Worm (Caenorhabditis elegans): ENCODE measurements around the gene gar-2.

Gene gar-2

DNA sequence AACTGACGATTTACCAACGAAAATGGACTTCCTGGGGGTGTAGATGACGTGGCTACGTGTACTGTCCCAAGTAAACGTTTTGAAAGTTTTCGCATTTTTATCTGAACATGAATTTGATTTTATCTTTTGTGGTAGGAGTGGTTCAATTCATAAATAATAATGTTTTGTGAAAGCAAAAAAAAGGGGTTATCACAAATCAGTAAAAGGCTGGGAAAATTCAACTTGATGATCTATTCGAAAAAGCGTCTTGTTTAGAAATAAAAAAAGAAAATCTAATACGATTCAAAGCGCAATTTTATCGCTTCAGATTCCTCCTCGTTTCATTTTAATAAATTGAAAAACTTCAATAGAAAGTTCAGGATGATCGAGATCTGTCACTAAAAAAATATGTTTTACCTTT is 15.0 kb downstream of the gar-2 start, which contains the start of gene C56G2.5:
Gene C56G2.5, minus strand, starts transcription at position 101 of the 400 bp plus-strand sequence.
- TF ChIP-seq hmg-20 (GFP tag; IDR thresholded peaks at IDR 0.05) = no peak
- TF ChIP-seq bed-2 (GFP tag; IDR thresholded peaks at IDR 0.05) = no peak
- TF ChIP-seq sptf-2 (GFP tag; optimal IDR thresholded peaks at IDR 0.05) = no peak
- TF ChIP-seq lin-26 (GFP tag; IDR thresholded peaks at IDR 0.05) = no peak
- TF ChIP-seq nfya-2 (GFP tag; IDR thresholded peaks at IDR 0.05) = no peak
- TF ChIP-seq nhr-120 (GFP tag; IDR thresholded peaks at IDR 0.05) = no peak
- no peak for TF ChIP-seq ama-1 (optimal IDR thresholded peaks at IDR 0.05)
- TF ChIP-seq ama-1 (GFP tag; optimal IDR thresholded peaks at IDR 0.05) = no peak
- no peak for TF ChIP-seq aptf-3 (GFP tag; IDR thresholded peaks at IDR 0.05)
- no peak for TF ChIP-seq tbp1 (GFP tag; optimal IDR thresholded peaks at IDR 0.05)
- no peak for TF ChIP-seq ztf-28 (GFP tag; IDR thresholded peaks at IDR 0.05)
- TF ChIP-seq F10E7.11 (tag; optimal IDR thresholded peaks at IDR 0.05) = no peak
- TF ChIP-seq nhr-27 (tag; optimal IDR thresholded peaks at IDR 0.05) = no peak
- TF ChIP-seq pha-4 (tag; optimal IDR thresholded peaks at IDR 0.05) = no peak

DNA sequence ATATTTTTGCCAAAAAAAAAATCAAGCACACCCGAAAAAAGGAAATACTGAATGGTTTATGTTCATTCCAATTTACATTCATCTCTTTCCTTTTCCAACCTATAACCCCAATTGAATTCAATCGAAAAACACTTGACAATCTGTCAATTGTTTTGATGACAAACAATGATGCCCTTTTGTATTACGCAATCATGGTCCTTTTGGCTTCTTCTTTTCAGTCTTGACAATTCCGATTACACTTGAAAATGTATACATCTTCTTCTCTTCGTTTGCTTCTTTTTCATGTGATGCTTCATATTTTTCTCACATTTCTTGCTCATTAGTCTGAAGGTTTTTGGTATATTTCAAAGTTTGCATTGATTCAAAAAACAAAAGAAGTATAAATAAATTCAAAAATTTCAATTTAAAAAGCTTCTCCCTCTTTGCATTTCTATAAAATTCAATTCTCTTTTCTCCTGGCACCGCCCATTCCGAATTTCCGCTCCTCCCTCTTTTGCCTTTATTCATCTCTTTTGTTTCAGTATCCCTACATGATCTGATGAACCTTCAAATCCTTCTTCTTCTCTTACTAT is 22.1 kb downstream of the gar-2 start, which contains the start of gene C56G2.4:
Gene C56G2.4, plus strand, starts transcription at position 522 of the 572 bp plus-strand sequence.
- TF ChIP-seq lin-54 (GFP tag; optimal IDR thresholded peaks at IDR 0.05) (no peak), attf-3 (GFP tag; conservative IDR thresholded peaks at IDR 0.05) (no peak), ztf-26 (tag; optimal IDR thresholded peaks at IDR 0.05) (no peak), Y53F4B.3 (GFP tag; IDR thresholded peaks at IDR 0.05) (no peak)

- TF ChIP-seq Y53G8AR.9 (GFP tag; conservative IDR thresholded peaks at IDR 0.05) (no peak), ztf-22 (GFP tag; optimal IDR thresholded peaks at IDR 0.05) (no peak), die-1 (tag; optimal IDR thresholded peaks at IDR 0.05) (no peak), attf-5 (GFP tag; optimal IDR thresholded peaks at IDR 0.05) (no peak), zim-3 (tag; optimal IDR thresholded peaks at IDR 0.05) (no peak), chd-7 (tag; optimal IDR thresholded peaks at IDR 0.05) (no peak), madf-6 (GFP tag; IDR thresholded peaks at IDR 0.05) (no peak), tbx-9 (tag; optimal IDR thresholded peaks at IDR 0.05; ENCODE audit: borderline replicate concordance) (no peak), him-1 (tag; optimal IDR thresholded peaks at IDR 0.05) (no peak), snpc-1.1 (tag; optimal IDR thresholded peaks at IDR 0.05; ENCODE audit: insufficient read depth) (no peak), ekl-4 (GFP tag; IDR thresholded peaks at IDR 0.05) (no peak), ztf-26 (tag; optimal IDR thresholded peaks at IDR 0.05) (no peak), madf-3 (GFP tag; IDR thresholded peaks at IDR 0.05) (no peak), Y79H2A.3 (GFP tag; conservative IDR thresholded peaks at IDR 0.05) (no peak)
Observed at ce11 chrIII:6334364-6334763, 25.2 kb downstream of the gar-2 start.

DNA sequence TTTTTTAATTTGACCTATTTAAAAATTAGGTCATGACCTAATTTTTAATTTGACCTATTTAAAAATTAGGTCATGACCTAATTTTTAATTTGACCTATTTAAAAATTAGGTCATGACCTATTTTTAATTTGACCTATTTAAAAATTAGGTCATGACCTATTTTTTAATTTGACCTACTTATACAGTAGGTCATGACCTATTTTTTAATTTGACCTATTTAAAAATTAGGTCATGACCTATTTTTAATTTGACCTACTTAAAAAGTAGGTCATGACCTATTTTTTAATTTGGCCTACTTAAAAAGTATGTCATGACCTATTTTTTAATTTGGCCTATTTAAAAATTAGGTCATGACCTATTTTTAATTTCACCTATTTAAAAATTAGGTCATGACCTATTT is 28.6 kb downstream of the gar-2 start:
- peak; percentile 41; the same call in 1 of the 2 replicates for TF ChIP-seq madf-8 (GFP tag; conservative IDR thresholded peaks at IDR 0.05)
- TF ChIP-seq madf-6 (GFP tag; IDR thresholded peaks at IDR 0.05) = peak; percentile 69

DNA sequence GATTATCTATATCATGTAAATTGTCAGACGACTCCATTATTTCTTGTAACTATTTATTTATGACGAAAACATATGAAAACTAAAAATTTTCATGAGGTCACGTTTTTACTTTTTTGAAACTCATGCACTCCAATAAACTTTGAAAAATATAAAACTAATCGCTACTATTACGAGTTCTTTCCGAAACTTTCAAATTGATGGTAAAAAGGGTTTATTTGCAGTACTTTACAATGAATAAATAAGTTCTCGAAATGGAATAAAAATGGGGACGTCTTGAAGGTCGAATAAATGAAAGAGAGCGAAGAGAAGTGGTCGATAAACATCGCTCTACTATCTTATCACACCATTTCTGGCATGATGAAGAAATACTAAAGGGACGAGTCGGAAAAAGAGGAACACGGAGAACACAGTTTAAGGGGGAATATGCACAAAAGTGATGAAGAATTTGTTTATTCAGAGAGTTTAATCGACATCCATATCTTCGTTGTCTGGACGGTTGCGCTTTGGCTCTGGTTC is 30.8 kb downstream of the gar-2 start, which contains the start of gene let-767:
Gene let-767, minus strand, starts transcription at position 51 of the 516 bp plus-strand sequence.
- TF ChIP-seq nhr-80 (tag; optimal IDR thresholded peaks at IDR 0.05) (peak; percentile 45), madf-3 (GFP tag; IDR thresholded peaks at IDR 0.05) (0 out of 2 replicates have a peak, but pooled peaks have one; percentile 36), ekl-4 (GFP tag; IDR thresholded peaks at IDR 0.05) (peak; percentile 32; the same call in 1 of the 2 replicates), hmg-1.2 (GFP tag; IDR thresholded peaks at IDR 0.05) (0 out of 2 replicates have a peak, but pooled peaks have one; percentile 4), nfyb-1 (GFP tag; IDR thresholded peaks at IDR 0.05) (no peak), lin-26 (GFP tag; IDR thresholded peaks at IDR 0.05) (no peak)

All from whole organism, young adult.